Worm (Caenorhabditis elegans): ENCODE measurements around the gene F59H6.15.

DNA sequence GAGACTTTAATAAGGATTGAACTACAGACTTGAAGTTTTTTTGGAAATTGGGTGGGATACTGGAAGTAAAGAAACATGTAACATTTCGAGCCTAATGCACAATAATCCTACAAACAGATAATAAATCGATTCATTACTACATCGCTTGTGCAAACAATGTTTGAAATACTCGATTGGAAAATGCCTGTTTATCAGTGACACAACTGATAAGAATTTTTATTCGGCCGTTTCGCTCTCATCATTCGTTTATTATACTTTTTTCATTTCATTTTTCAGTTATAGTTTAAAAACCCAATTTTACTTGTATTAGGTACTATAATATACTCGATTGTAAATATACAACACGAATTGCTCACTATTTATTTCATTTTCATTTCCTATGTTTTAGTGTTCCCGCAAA, 17.1 kb upstream of the F59H6.15 start:
- TF ChIP-seq lsl-1 (GFP tag; optimal IDR thresholded peaks at IDR 0.05), result no peak
- TF ChIP-seq ztf-6 (GFP tag; IDR thresholded peaks at IDR 0.05), result no peak
- no peak for TF ChIP-seq ccch-3 (GFP tag; optimal IDR thresholded peaks at IDR 0.05)
- TF ChIP-seq mes-4 (tag; optimal IDR thresholded peaks at IDR 0.05), result no peak
- TF ChIP-seq cebp-1 (GFP tag; IDR thresholded peaks at IDR 0.05), result no peak
- TF ChIP-seq cebp-1 (tag; optimal IDR thresholded peaks at IDR 0.05), result no peak
- no peak for TF ChIP-seq K11D2.4 (GFP tag; IDR thresholded peaks at IDR 0.05)
- no peak for TF ChIP-seq nhr-120 (GFP tag; IDR thresholded peaks at IDR 0.05)
- no peak for TF ChIP-seq pbrm-1 (GFP tag; IDR thresholded peaks at IDR 0.05)
- TF ChIP-seq tbp1 (GFP tag; optimal IDR thresholded peaks at IDR 0.05), result no peak
- TF ChIP-seq lin-40 (tag; optimal IDR thresholded peaks at IDR 0.05), result no peak
- TF ChIP-seq snpc-4 (GFP tag; optimal IDR thresholded peaks at IDR 0.05), result no peak
- no peak for TF ChIP-seq snpc-4 (tag; optimal IDR thresholded peaks at IDR 0.05)
